Fruit fly (Drosophila melanogaster) whole organism, pupa: ENCODE data around the gene Pex12.

Experiments used
- CG10348 ChIP-seq: fragments of 200-800 bp; sonication (Bioruptor generic); IDR thresholded peaks from 2 replicates; pipeline ENCODE4 v1.3.6; 2022; ENCODE audit warnings: missing biosample characterization, missing genetic modification characterization
- CG12605 ChIP-seq: fragments of 200-800 bp; sonication (Bioruptor generic); IDR thresholded peaks from 2 replicates; pipeline ENCODE4 v1.3.6; 2022; ENCODE audit warnings: missing biosample characterization, missing genetic modification characterization
- CG13204 ChIP-seq: fragments of 200-800 bp; sonication (Bioruptor generic); optimal IDR thresholded peaks from 2 replicates; lab custom pipeline; 2018; ENCODE audit warnings: missing biosample characterization, mild to moderate bottlenecking, missing genetic modification characterization, moderate library complexity
- CG14655 ChIP-seq: fragments of 200-800 bp; sonication (Bioruptor generic); optimal IDR thresholded peaks from 3 replicates; lab custom pipeline; 2017; ENCODE audit warnings: mild to moderate bottlenecking, missing biosample characterization, missing genetic modification reagents, missing genetic modification characterization
- CG15710 ChIP-seq: fragments of 200-800 bp; sonication (Bioruptor generic); optimal IDR thresholded peaks from 2 replicates; lab custom pipeline; 2018; ENCODE audit warnings: missing biosample characterization, mild to moderate bottlenecking, missing genetic modification characterization, moderate library complexity
- CG17806 ChIP-seq: fragments of 200-800 bp; sonication (Bioruptor generic); optimal IDR thresholded peaks from 2 replicates; lab custom pipeline; 2018; ENCODE audit warnings: missing biosample characterization, mild to moderate bottlenecking, missing genetic modification characterization, moderate library complexity
- CG32121 ChIP-seq: fragments of 200-800 bp; sonication (Bioruptor generic); IDR thresholded peaks from 2 replicates; pipeline ENCODE4 v1.3.6; 2022; ENCODE audit warnings: missing biosample characterization, missing genetic modification characterization
- CG34367 ChIP-seq: fragments of 200-800 bp; sonication (Bioruptor generic); optimal IDR thresholded peaks from 2 replicates; lab custom pipeline; 2018; ENCODE audit warnings: missing biosample characterization, mild to moderate bottlenecking, missing genetic modification characterization
- CG4496 ChIP-seq: fragments of 200-800 bp; sonication (Bioruptor generic); IDR thresholded peaks from 3 replicates; pipeline ENCODE4 v1.3.6; 2022; ENCODE audit warnings: missing biosample characterization, missing genetic modification characterization
- CG8159 ChIP-seq: fragments of 200-800 bp; sonication (Bioruptor generic); optimal IDR thresholded peaks from 3 replicates; lab custom pipeline; 2018; ENCODE audit warnings: missing biosample characterization, mild to moderate bottlenecking, missing genetic modification characterization, moderate library complexity
- CG8301 ChIP-seq: fragments of 200-800 bp; sonication (Bioruptor generic); optimal IDR thresholded peaks from 2 replicates; lab custom pipeline; 2018; ENCODE audit warnings: missing biosample characterization, mild to moderate bottlenecking, missing genetic modification characterization
- CG9948 ChIP-seq: fragments of 200-800 bp; sonication (Bioruptor generic); optimal IDR thresholded peaks from 2 replicates; lab custom pipeline; 2018; ENCODE audit warnings: missing biosample characterization, mild to moderate bottlenecking, missing genetic modification characterization, moderate library complexity
- D1 ChIP-seq: fragments of 200-800 bp; sonication (Bioruptor generic); optimal IDR thresholded peaks from 2 replicates; lab custom pipeline; 2018; ENCODE audit warnings: missing biosample characterization, mild to moderate bottlenecking, missing genetic modification characterization, moderate library complexity
- EcR ChIP-seq: fragments of 200-800 bp; sonication (Bioruptor generic); optimal IDR thresholded peaks from 3 replicates; lab custom pipeline; 2019; ENCODE audit warnings: missing biosample characterization, missing genetic modification characterization, mild to moderate bottlenecking, moderate library complexity, missing genetic modification reagents
- Ets98B ChIP-seq: fragments of 200-800 bp; sonication (Bioruptor generic); IDR thresholded peaks from 2 replicates; pipeline ENCODE4 v1.3.6; 2022; ENCODE audit warnings: missing biosample characterization, missing genetic modification characterization
- Pif1A ChIP-seq: fragments of 200-800 bp; sonication (Bioruptor generic); optimal IDR thresholded peaks from 3 replicates; lab custom pipeline; 2016; ENCODE audit warnings: missing biosample characterization, missing genetic modification characterization
- Pif1B ChIP-seq: fragments of 200-800 bp; sonication (Bioruptor generic); optimal IDR thresholded peaks from 3 replicates; lab custom pipeline; 2016; ENCODE audit warnings: missing biosample characterization, missing genetic modification characterization
- Snoo ChIP-seq: fragments of 200-800 bp; sonication (Bioruptor generic); optimal IDR thresholded peaks from 3 replicates; lab custom pipeline; 2017; ENCODE audit warnings: missing biosample characterization, mild to moderate bottlenecking, missing genetic modification characterization, inconsistent platforms
- fd96Ca ChIP-seq: fragments of 200-800 bp; sonication (Bioruptor generic); IDR thresholded peaks from 3 replicates; pipeline ENCODE4 v1.3.6; 2022; ENCODE audit warnings: missing biosample characterization, missing genetic modification characterization
- gl ChIP-seq: fragments of 200-800 bp; sonication (Bioruptor generic); optimal IDR thresholded peaks from 2 replicates; lab custom pipeline; 2018; ENCODE audit warnings: missing biosample characterization, mild to moderate bottlenecking, missing genetic modification characterization
- rn ChIP-seq: fragments of 200-800 bp; sonication (Bioruptor generic); IDR thresholded peaks from 2 replicates; pipeline ENCODE4 v1.3.6; 2022; ENCODE audit warnings: missing biosample characterization, missing genetic modification characterization

Gene Pex12

dm6 chr2L:819315-820032 lies 3.7 kb downstream of the Pex12 start, which contains the start of the genes PGAP2 and Clp:
Gene PGAP2 (minus strand): TSS chr2L:819508.
Gene Clp (plus strand): TSS chr2L:819964.
- TF ChIP-seq Pif1B (GFP tag; lab: Kevin White, UChicago) (no peak), CG34367 (tag; lab: Kevin White, UChicago) (peak; percentile 49), CG8301 (tag; lab: Kevin White, UChicago) (peak; percentile 51), CG32121 (GFP tag; lab: Robert Waterston, UW) (peak; percentile 67; the same call in 1 of the 2 replicates), rn (GFP tag; lab: Robert Waterston, UW) (peak; percentile 50; the same call in 1 of the 2 replicates), CG12605 (GFP tag; lab: Robert Waterston, UW) (no peak), CG17806 (peak; percentile 68), Snoo (peak; percentile 54), Ets98B (GFP tag; lab: Robert Waterston, UW) (peak; percentile 28), CG8159 (tag; lab: Kevin White, UChicago) (peak; percentile 75), fd96Ca (GFP tag; lab: Robert Waterston, UW) (0 out of 3 replicates have a peak, but pooled peaks have one; percentile 42), CG9948 (tag; lab: Kevin White, UChicago) (peak; percentile 68), D1 (tag; lab: Kevin White, UChicago) (no peak), CG13204 (GFP tag; lab: Kevin White, UChicago) (no peak), CG4496 (peak; percentile 64), gl (tag; lab: Kevin White, UChicago) (no peak), Pif1A (GFP tag; lab: Kevin White, UChicago) (no peak), CG15710 (peak; percentile 76)

dm6 chr2L:821242-821985 lies 5.6 kb downstream of the Pex12 start, which contains the start of gene CG3662:
Gene CG3662 (plus strand): TSS chr2L:821289.
- TF ChIP-seq CG15710 (no peak), CG14655 (GFP tag; lab: Kevin White, UChicago) (no peak), CG4496 (0 out of 3 replicates have a peak, but pooled peaks have one; percentile 36)

dm6 chr2L:821986-822711 lies 6.4 kb downstream of the Pex12 start:
- TF ChIP-seq CG14655 (GFP tag; lab: Kevin White, UChicago) (no peak), Pif1B (GFP tag; lab: Kevin White, UChicago) (no peak), CG8159 (tag; lab: Kevin White, UChicago) (peak; percentile 88), CG32121 (GFP tag; lab: Robert Waterston, UW) (no peak), CG15710 (no peak)

- no peak for TF ChIP-seq Pif1B (GFP tag; lab: Kevin White, UChicago)
- peak; percentile 23 for TF ChIP-seq CG15710
- no peak for TF ChIP-seq D1 (tag; lab: Kevin White, UChicago)
- peak; percentile 32 for TF ChIP-seq CG8159 (tag; lab: Kevin White, UChicago)
- TF ChIP-seq EcR (GFP tag; lab: Kevin White, UChicago): peak; percentile 92
- TF ChIP-seq Snoo: peak; percentile 4
- peak; percentile 2 for TF ChIP-seq gl (tag; lab: Kevin White, UChicago)
- no peak for TF ChIP-seq CG8301 (tag; lab: Kevin White, UChicago)
- TF ChIP-seq CG9948 (tag; lab: Kevin White, UChicago): no peak
- no peak for TF ChIP-seq CG34367 (tag; lab: Kevin White, UChicago)
- TF ChIP-seq Ets98B (GFP tag; lab: Robert Waterston, UW): peak; percentile 50; the same call in 1 of the 2 replicates
- TF ChIP-seq CG32121 (GFP tag; lab: Robert Waterston, UW): no peak
- peak; percentile 55; the same call in 2 of the 3 replicates for TF ChIP-seq fd96Ca (GFP tag; lab: Robert Waterston, UW)
- TF ChIP-seq CG4496: peak; percentile 58
- no peak for TF ChIP-seq CG10348 (GFP tag; lab: Robert Waterston, UW)
- no peak for TF ChIP-seq CG14655 (GFP tag; lab: Kevin White, UChicago)
- TF ChIP-seq CG13204 (GFP tag; lab: Kevin White, UChicago): no peak
- no peak for TF ChIP-seq Pif1A (GFP tag; lab: Kevin White, UChicago)
- TF ChIP-seq CG17806: no peak
- 0 out of 2 replicates have a peak, but pooled peaks have one; percentile 23 for TF ChIP-seq CG12605 (GFP tag; lab: Robert Waterston, UW)
- no peak for TF ChIP-seq rn (GFP tag; lab: Robert Waterston, UW)
Observed at dm6 chr2L:825768-826263, 10.0 kb downstream of the Pex12 start, which contains the start of the genes CG3862 and dock. Gene CG3862 (minus strand): TSS chr2L:825861. Gene dock (plus strand): TSS chr2L:825969.

dm6 chr2L:826388-826787 lies 10.6 kb downstream of the Pex12 start:
- TF ChIP-seq CG14655 (GFP tag; lab: Kevin White, UChicago) (no peak), EcR (GFP tag; lab: Kevin White, UChicago) (no peak), CG13204 (GFP tag; lab: Kevin White, UChicago) (no peak), Pif1A (GFP tag; lab: Kevin White, UChicago) (no peak), CG32121 (GFP tag; lab: Robert Waterston, UW) (no peak)
